Fruit fly (Drosophila melanogaster): ENCODE results near the gene RhoGAP93B.

RhoGAP93B gene

DNA sequence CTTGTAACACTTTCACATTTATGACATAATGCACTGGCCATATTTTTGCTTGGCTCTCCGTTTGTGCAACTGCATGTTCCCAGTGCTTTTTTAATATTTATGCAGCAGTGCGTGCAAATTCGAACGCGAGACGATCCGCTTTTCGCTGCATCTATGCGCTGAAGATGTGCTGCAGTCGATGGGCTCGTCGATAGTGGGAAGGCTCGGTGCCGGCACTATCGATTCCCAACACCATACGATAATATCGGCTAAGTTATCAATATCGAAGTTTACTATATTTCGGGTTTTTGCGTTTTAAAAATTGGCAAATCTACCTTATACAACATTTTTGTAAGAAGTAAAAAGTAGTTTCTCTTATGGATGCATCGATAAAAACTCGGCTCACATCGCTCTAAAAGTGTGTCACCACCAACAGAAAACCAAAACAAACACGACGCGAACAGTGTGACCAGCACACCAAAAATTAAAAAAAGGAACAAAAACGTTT lies at the start of gene RhoGAP93B:
Gene RhoGAP93B, minus strand, starts transcription at position 197 of the 487 bp plus-strand sequence.
- TF ChIP-seq CG6808 (GFP tag; optimal IDR thresholded peaks at IDR 0.05) = peak; percentile 78
- peak in 1 of 2 experiments; percentile 71 for TF ChIP-seq ss (GFP tag; optimal IDR thresholded peaks at IDR 0.05)
- TF ChIP-seq Blimp-1 (GFP tag; optimal IDR thresholded peaks at IDR 0.05) = no peak
- no peak for TF ChIP-seq Sox102F (GFP tag; optimal IDR thresholded peaks at IDR 0.05)
- peak; percentile 88 for TF ChIP-seq Sox14 (GFP tag; optimal IDR thresholded peaks at IDR 0.05)
- peak; percentile 69 for TF ChIP-seq Ets21C (GFP tag; optimal IDR thresholded peaks at IDR 0.05)
- peak; percentile 87 for TF ChIP-seq CG3032 (tag; optimal IDR thresholded peaks at IDR 0.05)
- TF ChIP-seq salr (GFP tag; optimal IDR thresholded peaks at IDR 0.05) = peak; percentile 49 to 56
- peak; percentile 62 for TF ChIP-seq dac (GFP tag; optimal IDR thresholded peaks at IDR 0.05)
- TF ChIP-seq CG10669 (GFP tag; optimal IDR thresholded peaks at IDR 0.05) = peak; percentile 70
- peak; percentile 86 for TF ChIP-seq CG10631 (GFP tag; optimal IDR thresholded peaks at IDR 0.05)
- peak; percentile 88 for TF ChIP-seq eg (GFP tag; IDR thresholded peaks at IDR 0.05)
- peak; percentile 77 for TF ChIP-seq cyc (GFP tag; optimal IDR thresholded peaks at IDR 0.05)
- peak; percentile 50 for TF ChIP-seq CG6792 (GFP tag; optimal IDR thresholded peaks at IDR 0.05)
- peak; percentile 84 for TF ChIP-seq lz (GFP tag; optimal IDR thresholded peaks at IDR 0.05)
- peak; percentile 34 for TF ChIP-seq CG6854 (GFP tag; optimal IDR thresholded peaks at IDR 0.05)
- TF ChIP-seq Hr39 (GFP tag; optimal IDR thresholded peaks at IDR 0.05) = peak; percentile 82
- no peak for TF ChIP-seq spab (GFP tag; optimal IDR thresholded peaks at IDR 0.05)
- no peak for TF ChIP-seq achi (GFP tag; optimal IDR thresholded peaks at IDR 0.05)
- TF ChIP-seq esn (GFP tag; optimal IDR thresholded peaks at IDR 0.05) = peak; percentile 90
- TF ChIP-seq CG8319 (GFP tag; optimal IDR thresholded peaks at IDR 0.05) = peak; percentile 53
- TF ChIP-seq Met (GFP tag; optimal IDR thresholded peaks at IDR 0.05) = no peak
- peak; percentile 30 for TF ChIP-seq Sox15 (GFP tag; optimal IDR thresholded peaks at IDR 0.05)
- peak; percentile 82 for TF ChIP-seq Ets96B (tag; optimal IDR thresholded peaks at IDR 0.05)
- TF ChIP-seq topi (GFP tag; optimal IDR thresholded peaks at IDR 0.05) = peak; percentile 89
- TF ChIP-seq CG31627 (GFP tag; optimal IDR thresholded peaks at IDR 0.05) = peak; percentile 82
- TF ChIP-seq Lpt (GFP tag; optimal IDR thresholded peaks at IDR 0.05) = no peak
- no peak for TF ChIP-seq CG34406 (GFP tag; optimal IDR thresholded peaks at IDR 0.05)
- TF ChIP-seq CG7368 (GFP tag; optimal IDR thresholded peaks at IDR 0.05) = peak; percentile 71
- TF ChIP-seq CG15336 (GFP tag; IDR thresholded peaks at IDR 0.05) = peak; percentile 73
- peak; percentile 84 for TF ChIP-seq CG8119 (GFP tag; IDR thresholded peaks at IDR 0.05)
- peak; percentile 88 for TF ChIP-seq Eip78C (GFP tag)
- TF ChIP-seq Hr38 (GFP tag; optimal IDR thresholded peaks at IDR 0.05) = no peak
- TF ChIP-seq CG6163 (GFP tag; IDR thresholded peaks at IDR 0.05) = peak; percentile 93
- no peak for TF ChIP-seq CG4318 (GFP tag; optimal IDR thresholded peaks at IDR 0.05)
- peak; percentile 55 for TF ChIP-seq CG1621 (tag; optimal IDR thresholded peaks at IDR 0.05)
- no peak for TF ChIP-seq pdm3 (GFP tag; optimal IDR thresholded peaks at IDR 0.05)
- peak; percentile 68 for TF ChIP-seq acj6 (GFP tag; optimal IDR thresholded peaks at IDR 0.05)
- TF ChIP-seq Smox (GFP tag; optimal IDR thresholded peaks at IDR 0.05) = no peak
- TF ChIP-seq CG32006 (GFP tag; optimal IDR thresholded peaks at IDR 0.05) = peak; percentile 84
- no peak for TF ChIP-seq fd85E (GFP tag; optimal IDR thresholded peaks at IDR 0.05)
- TF ChIP-seq fkh (GFP tag; optimal IDR thresholded peaks at IDR 0.05) = peak; percentile 95
- TF ChIP-seq net (GFP tag; optimal IDR thresholded peaks at IDR 0.05) = peak; percentile 37
- TF ChIP-seq CG11762 (GFP tag; optimal IDR thresholded peaks at IDR 0.05; ENCODE audit: insufficient read depth) = no peak
- TF ChIP-seq CG8632 (GFP tag; optimal IDR thresholded peaks at IDR 0.05) = peak; percentile 54
- peak; percentile 85 for TF ChIP-seq Gug (GFP tag; IDR thresholded peaks at IDR 0.05)
- peak; percentile 58 for TF ChIP-seq CG16779 (tag; optimal IDR thresholded peaks at IDR 0.05)
- TF ChIP-seq CG9139 (GFP tag; optimal IDR thresholded peaks at IDR 0.05) = no peak
- peak; percentile 69 for TF ChIP-seq dsx (GFP tag; optimal IDR thresholded peaks at IDR 0.05; ENCODE audit: poor library complexity, severe bottlenecking)
- TF ChIP-seq OdsH (GFP tag; optimal IDR thresholded peaks at IDR 0.05) = peak; percentile 72
- TF ChIP-seq svp (GFP tag) = peak; percentile 92
- TF ChIP-seq CG6276 (GFP tag; optimal IDR thresholded peaks at IDR 0.05) = no peak
